Fruit fly (Drosophila melanogaster): ENCODE data around the gene CG31142.

CG31142 gene

DNA sequence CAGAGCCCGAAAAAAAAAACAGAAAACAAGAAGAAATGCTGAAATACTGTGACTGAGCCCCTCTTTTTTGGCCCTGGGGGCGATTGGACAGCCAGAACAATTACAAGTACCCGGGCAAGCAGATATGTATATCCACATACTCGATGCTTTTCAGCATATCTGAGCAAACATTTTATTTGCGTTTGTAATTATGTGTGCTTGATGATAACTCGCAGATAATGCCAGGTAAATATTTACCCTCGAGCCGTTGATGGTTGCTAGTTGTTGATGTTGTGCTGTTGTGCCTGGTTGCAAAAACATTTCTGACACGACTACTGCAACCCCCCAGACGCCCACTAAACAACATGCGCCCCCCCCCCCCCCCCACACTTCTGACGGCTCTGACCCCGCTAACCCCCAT, 9.7 kb upstream of the CG31142 start:
- TF ChIP-seq gl (tag; optimal IDR thresholded peaks at IDR 0.05) (peak; percentile 5), CG4496 (GFP tag; IDR thresholded peaks at IDR 0.05) (no peak)

dm6 chr3R:23920387-23920786, 8.7 kb upstream of the CG31142 start:
- TF ChIP-seq CG4496 (GFP tag; IDR thresholded peaks at IDR 0.05) (no peak), CG34367 (tag; optimal IDR thresholded peaks at IDR 0.05) (no peak), Snoo (tag; optimal IDR thresholded peaks at IDR 0.05) (no peak), CG8159 (tag; optimal IDR thresholded peaks at IDR 0.05) (no peak), EcR (GFP tag; optimal IDR thresholded peaks at IDR 0.05) (no peak)

- TF ChIP-seq Ets98B (GFP tag; IDR thresholded peaks at IDR 0.05) (peak; percentile 52), Pif1A (GFP tag; optimal IDR thresholded peaks at IDR 0.05) (peak; percentile 6), Pif1B (GFP tag; optimal IDR thresholded peaks at IDR 0.05) (no peak), Snoo (tag; optimal IDR thresholded peaks at IDR 0.05) (peak; percentile 52), CG9948 (tag; optimal IDR thresholded peaks at IDR 0.05) (peak; percentile 33), CG32121 (GFP tag; IDR thresholded peaks at IDR 0.05) (peak; percentile 24; the same call in 1 of the 2 replicates), EcR (GFP tag; optimal IDR thresholded peaks at IDR 0.05) (peak; percentile 62), CG34367 (tag; optimal IDR thresholded peaks at IDR 0.05) (peak; percentile 37), CG4496 (GFP tag; IDR thresholded peaks at IDR 0.05) (peak; percentile 74), gl (tag; optimal IDR thresholded peaks at IDR 0.05) (peak; percentile 44), CG15710 (tag; optimal IDR thresholded peaks at IDR 0.05) (peak; percentile 58), CG8301 (tag; optimal IDR thresholded peaks at IDR 0.05) (no peak), CG14655 (GFP tag; optimal IDR thresholded peaks at IDR 0.05) (no peak), CG8159 (tag; optimal IDR thresholded peaks at IDR 0.05) (peak; percentile 51), CG17806 (tag; optimal IDR thresholded peaks at IDR 0.05) (peak; percentile 36), fd96Ca (GFP tag; IDR thresholded peaks at IDR 0.05) (peak; percentile 62; the same call in 2 of the 3 replicates), CG13204 (GFP tag; optimal IDR thresholded peaks at IDR 0.05) (no peak)
These were observed 8.0 kb upstream of the CG31142 start for dm6 chr3R:23920874-23921539.

DNA sequence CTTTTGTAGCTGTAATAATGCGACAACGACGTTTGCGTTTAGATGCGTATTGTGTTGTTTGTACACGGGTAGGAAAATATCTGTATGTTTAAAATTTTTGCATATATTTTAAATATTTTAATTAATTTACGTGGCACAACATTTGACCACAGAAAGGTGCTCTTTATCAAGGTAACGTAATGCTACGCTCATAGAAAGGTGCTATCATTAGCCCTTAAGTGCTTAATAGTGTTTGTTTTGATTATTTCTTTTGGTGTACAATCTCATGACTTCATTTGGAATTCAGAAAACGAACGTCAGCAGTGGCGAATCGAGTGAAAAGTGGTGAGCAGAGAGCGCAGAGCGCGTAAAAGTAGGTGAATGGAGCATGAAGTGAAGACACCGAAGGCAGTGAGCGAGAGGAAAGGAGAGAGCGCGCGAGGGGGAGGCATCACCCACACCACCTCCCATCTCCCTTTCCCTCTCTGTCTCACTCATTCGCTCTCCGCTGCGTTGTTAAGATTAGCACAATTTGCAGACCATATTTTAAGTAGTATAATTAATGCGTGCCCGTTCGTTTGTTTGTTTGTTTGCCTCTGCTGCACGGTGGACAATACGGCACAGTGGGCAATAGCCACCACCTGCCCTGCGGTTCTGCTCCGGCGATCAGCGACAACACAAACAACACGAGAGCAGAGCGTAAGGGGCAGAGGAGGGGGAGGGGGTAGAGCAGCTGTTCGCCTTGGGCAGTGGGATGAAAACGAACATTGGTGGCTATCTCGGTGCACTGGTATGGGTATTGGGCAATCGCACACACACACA, 7.1 kb upstream of the CG31142 start:
- no peak for TF ChIP-seq CG34367 (tag; optimal IDR thresholded peaks at IDR 0.05)
- TF ChIP-seq CG12605 (GFP tag; IDR thresholded peaks at IDR 0.05): no peak
- peak; percentile 79 for TF ChIP-seq Ets98B (GFP tag; IDR thresholded peaks at IDR 0.05)
- no peak for TF ChIP-seq gl (tag; optimal IDR thresholded peaks at IDR 0.05)
- TF ChIP-seq Pif1A (GFP tag; optimal IDR thresholded peaks at IDR 0.05): peak; percentile 62
- peak; percentile 38 for TF ChIP-seq EcR (GFP tag; optimal IDR thresholded peaks at IDR 0.05)
- no peak for TF ChIP-seq D1 (tag; optimal IDR thresholded peaks at IDR 0.05)
- TF ChIP-seq CG10348 (GFP tag; IDR thresholded peaks at IDR 0.05): no peak
- TF ChIP-seq CG8159 (tag; optimal IDR thresholded peaks at IDR 0.05): peak; percentile 53
- TF ChIP-seq rn (GFP tag; IDR thresholded peaks at IDR 0.05): 0 out of 2 replicates have a peak, but pooled peaks have one; percentile 36
- no peak for TF ChIP-seq Snoo (tag; optimal IDR thresholded peaks at IDR 0.05)
- TF ChIP-seq Pif1B (GFP tag; optimal IDR thresholded peaks at IDR 0.05): peak; percentile 50
- peak; percentile 70 for TF ChIP-seq CG17806 (tag; optimal IDR thresholded peaks at IDR 0.05)
- peak; percentile 44 for TF ChIP-seq CG15710 (tag; optimal IDR thresholded peaks at IDR 0.05)
- no peak for TF ChIP-seq CG14655 (GFP tag; optimal IDR thresholded peaks at IDR 0.05)
- peak; percentile 70 for TF ChIP-seq CG32121 (GFP tag; IDR thresholded peaks at IDR 0.05)
- peak; percentile 57 for TF ChIP-seq CG9948 (tag; optimal IDR thresholded peaks at IDR 0.05)
- peak; percentile 63; the same call in 1 of the 3 replicates for TF ChIP-seq fd96Ca (GFP tag; IDR thresholded peaks at IDR 0.05)
- TF ChIP-seq CG13204 (GFP tag; optimal IDR thresholded peaks at IDR 0.05): peak; percentile 31
- peak; percentile 60 for TF ChIP-seq CG8301 (tag; optimal IDR thresholded peaks at IDR 0.05)
- peak; percentile 68; the same call in 2 of the 3 replicates for TF ChIP-seq CG4496 (GFP tag; IDR thresholded peaks at IDR 0.05)

- no peak for TF ChIP-seq CG14655 (GFP tag; optimal IDR thresholded peaks at IDR 0.05)
- TF ChIP-seq CG8159 (tag; optimal IDR thresholded peaks at IDR 0.05): peak; percentile 46
- peak; percentile 36 for TF ChIP-seq gl (tag; optimal IDR thresholded peaks at IDR 0.05)
- peak; percentile 24 for TF ChIP-seq EcR (GFP tag; optimal IDR thresholded peaks at IDR 0.05)
- TF ChIP-seq CG10348 (GFP tag; IDR thresholded peaks at IDR 0.05): no peak
- no peak for TF ChIP-seq CG9948 (tag; optimal IDR thresholded peaks at IDR 0.05)
- peak; percentile 57; the same call in 1 of the 2 replicates for TF ChIP-seq CG12605 (GFP tag; IDR thresholded peaks at IDR 0.05)
- TF ChIP-seq Ets98B (GFP tag; IDR thresholded peaks at IDR 0.05): peak; percentile 58
- TF ChIP-seq CG4496 (GFP tag; IDR thresholded peaks at IDR 0.05): peak; percentile 55; the same call in 2 of the 3 replicates
- peak; percentile 4 for TF ChIP-seq Snoo (tag; optimal IDR thresholded peaks at IDR 0.05)
These were observed 6.3 kb upstream of the CG31142 start, which contains the start of the genes sba and CG31141 for dm6 chr3R:23922502-23923350. Gene sba, minus strand, starts transcription at chr3R:23922973. Gene CG31141, plus strand, starts transcription at chr3R:23923300.

Data from whole organism, pupa.